Worm (Caenorhabditis elegans): ENCODE results near the gene C40A11.3.

DNA sequence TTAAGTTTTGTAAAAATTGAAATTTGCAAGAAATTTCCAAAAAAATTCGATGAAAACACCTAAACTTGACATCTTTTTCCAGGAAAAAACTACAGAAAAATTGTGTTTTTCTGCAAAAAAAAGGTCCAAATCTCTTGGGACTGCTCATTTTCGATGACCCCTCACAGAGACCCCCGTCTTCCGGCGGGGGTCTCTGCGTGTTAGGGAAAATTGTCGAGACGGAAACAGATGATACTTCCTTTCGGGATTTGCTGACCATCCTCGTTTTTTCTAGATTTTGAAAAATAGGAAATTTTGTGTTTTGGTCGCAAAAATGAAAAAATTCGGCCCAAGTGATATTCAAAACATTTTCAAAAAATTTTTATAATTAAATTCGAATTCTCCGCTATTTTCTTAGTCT is 50.5 kb downstream of the C40A11.3 start:
- no peak for TF ChIP-seq ces-1 (GFP tag; optimal IDR thresholded peaks at IDR 0.05)
- no peak for TF ChIP-seq nhr-28 (tag; optimal IDR thresholded peaks at IDR 0.05)
- no peak for TF ChIP-seq nhr-2 (tag; optimal IDR thresholded peaks at IDR 0.05)
- no peak for TF ChIP-seq pha-4 (tag; optimal IDR thresholded peaks at IDR 0.05)

Measured in whole organism, mixed stage, embryonic.